Fruit fly (Drosophila melanogaster): ENCODE data around the gene vnc.

DNA sequence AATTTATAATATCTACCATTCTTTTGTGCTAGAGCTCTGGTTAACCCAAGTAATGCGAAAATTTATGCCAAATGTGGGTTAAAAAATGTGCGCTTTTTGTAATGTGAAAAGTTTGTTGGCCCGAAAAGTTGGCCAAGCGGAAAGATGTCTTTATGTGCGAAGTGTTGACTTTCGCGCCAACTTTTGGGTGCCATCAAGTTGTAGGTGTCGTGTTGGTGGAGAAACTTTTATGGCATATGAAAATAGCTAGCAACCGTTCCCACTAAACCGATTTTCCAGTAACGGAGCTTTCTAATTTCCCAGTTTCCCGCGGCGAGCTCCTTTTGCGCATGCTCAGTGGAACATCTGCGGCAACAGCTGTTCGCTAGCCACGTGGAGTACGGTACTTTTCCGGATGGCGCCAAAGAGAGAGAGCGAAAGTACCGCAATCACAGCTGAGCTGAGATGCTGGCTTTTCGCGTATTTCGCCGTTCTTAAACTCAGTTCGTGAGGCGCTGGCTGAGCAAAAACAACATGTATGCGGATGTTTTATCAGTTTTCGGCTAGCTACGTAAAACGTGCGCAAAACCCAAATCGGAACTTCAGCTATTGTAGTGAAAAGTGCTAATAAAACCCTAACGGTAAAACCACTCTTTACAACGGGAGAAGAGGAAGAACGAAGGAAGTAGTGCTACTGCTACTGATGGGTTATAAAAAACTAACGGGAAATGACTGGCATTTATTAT is 2.2 kb downstream of the vnc start, which contains the start of gene dpr6:
- TF ChIP-seq CG14711 (tag; optimal IDR thresholded peaks at IDR 0.05) = no peak
- TF ChIP-seq CG33017 (tag; optimal IDR thresholded peaks at IDR 0.05) = no peak
- TF ChIP-seq CG7045 (GFP tag; optimal IDR thresholded peaks at IDR 0.05) = no peak
